Fruit fly (Drosophila melanogaster) whole organism, wandering third instar larva: ENCODE results near the gene CG31327.

Experiments
- Dfd ChIP-seq: fragments of >200 bp; optimal IDR thresholded peaks from 2 replicates; lab custom pipeline; 2017; ENCODE audit warnings: missing biosample characterization, missing genetic modification characterization
- OdsH ChIP-seq: fragments of 200-800 bp; sonication (Bioruptor generic); optimal IDR thresholded peaks from 2 replicates; lab custom pipeline; 2016; ENCODE audit warnings: missing biosample characterization, mild to moderate bottlenecking, missing genetic modification characterization
- br ChIP-seq: fragments of 200-800 bp; sonication (Bioruptor generic); optimal IDR thresholded peaks from 2 replicates; lab custom pipeline; 2016; ENCODE audit warnings: missing biosample characterization, missing genetic modification characterization
- brk ChIP-seq: fragments of 200-800 bp; sonication (Bioruptor generic); optimal IDR thresholded peaks from 2 replicates; lab custom pipeline; 2016; ENCODE audit warnings: missing biosample characterization, mild to moderate bottlenecking, missing genetic modification characterization
- dl ChIP-seq, 2 experiments: fragments of 175-275, 200-275 bp in 1 of 2; fragments of 200-275 bp in 1 of 2; sonication (Bioruptor generic); optimal IDR thresholded peaks; lab custom pipeline; 2018; ENCODE audit warnings: mild to moderate bottlenecking in 2 of 2, missing biosample characterization in 2 of 2, missing genetic modification characterization in 2 of 2, moderate library complexity in 2 of 2; ENCODE audit not compliant: partially characterized antibody in 2 of 2, insufficient read depth in 1 of 2
- dmrt93B ChIP-seq: fragments of 200-800 bp; sonication (Bioruptor generic); optimal IDR thresholded peaks from 2 replicates; lab custom pipeline; 2018; ENCODE audit warnings: missing biosample characterization, mild to moderate bottlenecking, missing genetic modification characterization
- psq ChIP-seq: fragments of 200-800 bp; sonication (Bioruptor generic); optimal IDR thresholded peaks from 3 replicates; lab custom pipeline; 2017; ENCODE audit warnings: missing biosample characterization, mild to moderate bottlenecking, missing genetic modification characterization, moderate library complexity
- sv ChIP-seq: fragments of 200-800 bp; sonication (Bioruptor generic); optimal IDR thresholded peaks from 3 replicates; lab custom pipeline; 2016; ENCODE audit warnings: missing biosample characterization, missing genetic modification characterization
- usp ChIP-seq: fragments of >200 bp; optimal IDR thresholded peaks from 2 replicates; lab custom pipeline; 2017; ENCODE audit warnings: missing biosample characterization, missing genetic modification characterization

DNA sequence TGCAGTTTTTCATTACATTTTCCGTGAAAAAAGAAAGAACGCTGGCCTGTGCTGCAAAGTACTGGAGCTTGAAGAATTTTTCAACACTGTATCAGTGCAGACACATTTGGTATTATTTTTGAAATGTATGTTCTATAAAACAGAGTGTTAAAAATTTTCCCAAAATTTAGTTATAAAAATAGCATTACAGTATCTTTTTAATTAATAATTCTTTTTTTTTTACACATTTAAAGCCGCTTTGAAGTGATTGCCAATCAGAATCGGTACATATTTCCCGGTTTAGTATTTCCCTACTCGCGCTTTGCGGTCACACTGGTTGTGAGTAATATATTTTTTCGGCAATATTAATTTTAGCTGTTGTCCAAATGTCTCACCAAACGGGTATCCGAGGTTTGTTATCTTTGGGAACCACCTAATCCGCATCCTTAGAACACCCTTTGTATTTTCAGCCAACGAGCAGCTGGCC is 37.7 kb downstream of the CG31327 start, which contains the start of the genes Abi and twf:
- TF ChIP-seq sv (GFP tag; lab: Kevin White, UChicago) (peak; percentile 86), usp (GFP tag; lab: Kevin White, UChicago) (no peak), psq (GFP tag; lab: Kevin White, UChicago) (peak; percentile 68), dmrt93B (GFP tag; lab: Kevin White, UChicago) (peak; percentile 57), brk (GFP tag; lab: Kevin White, UChicago) (no peak), OdsH (peak; percentile 68), br (GFP tag; lab: Kevin White, UChicago) (peak; percentile 63), Dfd (GFP tag; lab: Kevin White, UChicago) (no peak), dl (GFP tag; optimal IDR thresholded peaks at IDR 0.05; lab: Kevin White, UChicago; ENCODE audit: insufficient read depth in 1 of 2, partially characterized antibody in 2 of 2) (no peak)
